Worm (Caenorhabditis elegans): Measurements from ENCODE around the gene F54E2.5.

Gene F54E2.5

ce11 chrV:2836501-2836900 is 20.6 kb upstream of the F54E2.5 start, which contains the start of gene srj-45:
srj-45 (minus strand) TSS chrV:2836601.
- TF ChIP-seq nhr-237 (tag; optimal IDR thresholded peaks at IDR 0.05): no peak
- no peak for TF ChIP-seq lsy-2 (tag; optimal IDR thresholded peaks at IDR 0.05)
- TF ChIP-seq snpc-4 (tag; optimal IDR thresholded peaks at IDR 0.05): no peak
- TF ChIP-seq sem-2 (GFP tag; optimal IDR thresholded peaks at IDR 0.05): no peak

ce11 chrV:2832666-2833065 is 16.8 kb upstream of the F54E2.5 start, which contains the start of gene srj-50:
srj-50 (plus strand) TSS chrV:2832966.
- TF ChIP-seq nhr-28 (tag; optimal IDR thresholded peaks at IDR 0.05): no peak
- no peak for TF ChIP-seq cnd-1 (tag; optimal IDR thresholded peaks at IDR 0.05)
- TF ChIP-seq elt-1 (tag; optimal IDR thresholded peaks at IDR 0.05; ENCODE audit: borderline replicate concordance, insufficient read depth): no peak

- TF ChIP-seq unc-39 (tag; optimal IDR thresholded peaks at IDR 0.05) (no peak), elt-3 (tag; optimal IDR thresholded peaks at IDR 0.05) (no peak), ham-2 (GFP tag; optimal IDR thresholded peaks at IDR 0.05) (no peak), elt-1 (tag; optimal IDR thresholded peaks at IDR 0.05; ENCODE audit: borderline replicate concordance, insufficient read depth) (no peak), mls-2 (tag; optimal IDR thresholded peaks at IDR 0.05) (no peak), nhr-237 (tag; optimal IDR thresholded peaks at IDR 0.05) (no peak), nhr-28 (tag; optimal IDR thresholded peaks at IDR 0.05) (no peak), ceh-43 (GFP tag; optimal IDR thresholded peaks at IDR 0.05) (no peak), lin-13 (tag; optimal IDR thresholded peaks at IDR 0.05) (no peak), ztf-11 (tag; optimal IDR thresholded peaks at IDR 0.05) (no peak), nhr-12 (tag; optimal IDR thresholded peaks at IDR 0.05) (no peak), ces-1 (GFP tag; optimal IDR thresholded peaks at IDR 0.05) (no peak), unc-120 (tag; optimal IDR thresholded peaks at IDR 0.05; ENCODE audit: poor library complexity, severe bottlenecking) (no peak), nhr-2 (tag; optimal IDR thresholded peaks at IDR 0.05) (no peak), flh-1 (GFP tag; optimal IDR thresholded peaks at IDR 0.05) (no peak), sptf-1 (tag; optimal IDR thresholded peaks at IDR 0.05) (no peak)
Measured at ce11 chrV:2830817-2831216, 15.0 kb upstream of the F54E2.5 start, which contains the start of gene srw-2. srw-2 (plus strand) TSS chrV:2830878.

- TF ChIP-seq pha-4 (tag; optimal IDR thresholded peaks at IDR 0.05): no peak
- peak; percentile 33 for TF ChIP-seq ces-1 (GFP tag; optimal IDR thresholded peaks at IDR 0.05)
Measured at ce11 chrV:2826815-2827214, 11.0 kb upstream of the F54E2.5 start, which contains the start of gene T03D3.5. T03D3.5 (minus strand) TSS chrV:2826835.

ce11 chrV:2825978-2826377 is 10.1 kb upstream of the F54E2.5 start:
- TF ChIP-seq unc-62 (GFP tag; optimal IDR thresholded peaks at IDR 0.05): no peak
- TF ChIP-seq ham-2 (GFP tag; optimal IDR thresholded peaks at IDR 0.05): peak; percentile 64

- TF ChIP-seq zip-8 (tag; optimal IDR thresholded peaks at IDR 0.05): peak; percentile 59
- TF ChIP-seq ces-1 (GFP tag; optimal IDR thresholded peaks at IDR 0.05): no peak
Measured at ce11 chrV:2821618-2822272, 5.9 kb upstream of the F54E2.5 start, which contains the start of gene srh-36. srh-36 (minus strand) TSS chrV:2821668.

ce11 chrV:2818117-2818516 is 2.3 kb upstream of the F54E2.5 start, which contains the start of gene srt-34:
srt-34 (minus strand) TSS chrV:2818217.
- TF ChIP-seq lin-13 (tag; optimal IDR thresholded peaks at IDR 0.05): no peak
- no peak for TF ChIP-seq snpc-4 (tag; optimal IDR thresholded peaks at IDR 0.05)
- no peak for TF ChIP-seq ceh-43 (GFP tag; optimal IDR thresholded peaks at IDR 0.05)
- no peak for TF ChIP-seq lin-32 (GFP tag; optimal IDR thresholded peaks at IDR 0.05)
- no peak for TF ChIP-seq lsy-2 (tag; optimal IDR thresholded peaks at IDR 0.05)
- TF ChIP-seq mab-5 (tag; optimal IDR thresholded peaks at IDR 0.05): no peak
- TF ChIP-seq ham-2 (GFP tag; optimal IDR thresholded peaks at IDR 0.05): no peak
- TF ChIP-seq nhr-237 (tag; optimal IDR thresholded peaks at IDR 0.05): no peak

- TF ChIP-seq ceh-39 (tag; optimal IDR thresholded peaks at IDR 0.05) (no peak), unc-62 (GFP tag; optimal IDR thresholded peaks at IDR 0.05) (no peak), ham-2 (GFP tag; optimal IDR thresholded peaks at IDR 0.05) (no peak), sptf-1 (tag; optimal IDR thresholded peaks at IDR 0.05) (no peak), ceh-83 (GFP tag; optimal IDR thresholded peaks at IDR 0.05) (no peak), ceh-43 (GFP tag; optimal IDR thresholded peaks at IDR 0.05) (no peak), drap-1 (GFP tag; optimal IDR thresholded peaks at IDR 0.05) (no peak), lin-13 (tag; optimal IDR thresholded peaks at IDR 0.05) (no peak)
Measured at ce11 chrV:2813856-2814255, 2.0 kb downstream of the F54E2.5 start, which contains the start of gene F54E2.9. F54E2.9 (minus strand) TSS chrV:2813987.
